ENCODE assay signal across 5 worm cellular contexts in genomic region chrX:14486503-14486902, ce11.
TF ChIP-seq lines count a peak whose summit lies in the region.

No protein-coding gene starts in this region.

TF ChIP-seq in whole organism, L1 larva, 84 proteins besides CTCF, POLR2A, EP300 and RAD21:
- TF ChIP-seq blmp-1 (tag; optimal IDR thresholded peaks at IDR 0.05; lab: Kevin White, UChicago): peak; percentile 16
- TF ChIP-seq ces-1 (GFP tag; optimal IDR thresholded peaks at IDR 0.05; lab: Kevin White, UChicago): no peak

TF ChIP-seq in whole organism, early embryonic, 17 proteins besides CTCF, POLR2A, EP300 and RAD21:
- TF ChIP-seq pes-1 (GFP tag; IDR thresholded peaks at IDR 0.05; lab: Robert Waterston, UW) (no peak; the same call in 1 of the 2 replicates), hmg-4 (GFP tag; optimal IDR thresholded peaks at IDR 0.05; lab: Kevin White, UChicago) (peak; percentile 55), ets-7 (tag; optimal IDR thresholded peaks at IDR 0.05; lab: Kevin White, UChicago) (peak; percentile 75), B0310.2 (tag; optimal IDR thresholded peaks at IDR 0.05; lab: Kevin White, UChicago) (no peak), flt-1 (GFP tag; IDR thresholded peaks at IDR 0.05; lab: Robert Waterston, UW) (0 out of 2 replicates have a peak, but pooled peaks have one; percentile 45), sea-1 (GFP tag; conservative IDR thresholded peaks at IDR 0.05; lab: Robert Waterston, UW) (0 out of 2 replicates have a peak, but pooled peaks have one; percentile 21), tbx-11 (GFP tag; IDR thresholded peaks at IDR 0.05; lab: Robert Waterston, UW) (no peak)

TF ChIP-seq in whole organism, late embryonic, 69 proteins besides CTCF, POLR2A, EP300 and RAD21:
- TF ChIP-seq sdc-2 (tag; optimal IDR thresholded peaks at IDR 0.05; lab: Kevin White, UChicago) (peak; percentile 61), K09A11.1 (tag; optimal IDR thresholded peaks at IDR 0.05; lab: Kevin White, UChicago; ENCODE audit: insufficient read depth) (no peak), sox-2 (GFP tag; IDR thresholded peaks at IDR 0.05; lab: Robert Waterston, UW) (0 out of 2 replicates have a peak, but pooled peaks have one; percentile 7), ref-2 (tag; optimal IDR thresholded peaks at IDR 0.05; lab: Kevin White, UChicago) (peak; percentile 84), nfya-1 (tag; optimal IDR thresholded peaks at IDR 0.05; lab: Kevin White, UChicago) (peak; percentile 28), elt-2 (tag; optimal IDR thresholded peaks at IDR 0.05; lab: Kevin White, UChicago) (peak; percentile 7), ceh-31 (tag; optimal IDR thresholded peaks at IDR 0.05; lab: Kevin White, UChicago) (peak; percentile 76), tbx-2 (tag; optimal IDR thresholded peaks at IDR 0.05; lab: Kevin White, UChicago) (peak; percentile 94), ztf-16 (tag; optimal IDR thresholded peaks at IDR 0.05; lab: Kevin White, UChicago) (peak; percentile 11), ceh-18 (tag; optimal IDR thresholded peaks at IDR 0.05; lab: Kevin White, UChicago) (no peak)

TF ChIP-seq in whole organism, midembryonic, 9 proteins besides CTCF, POLR2A, EP300 and RAD21:
- peak; percentile 70; the same call in 1 of the 2 replicates for TF ChIP-seq flt-1 (GFP tag; IDR thresholded peaks at IDR 0.05; lab: Robert Waterston, UW)
- TF ChIP-seq klf-2 (GFP tag; conservative IDR thresholded peaks at IDR 0.05; lab: Robert Waterston, UW): no peak
- no peak for TF ChIP-seq tab-1 (GFP tag; IDR thresholded peaks at IDR 0.05; lab: Robert Waterston, UW)
- TF ChIP-seq cog-1 (tag; optimal IDR thresholded peaks at IDR 0.05; lab: Kevin White, UChicago): peak; percentile 17
- TF ChIP-seq ref-1 (GFP tag; conservative IDR thresholded peaks at IDR 0.05; lab: Robert Waterston, UW): no peak
- no peak for TF ChIP-seq ztf-29 (GFP tag; IDR thresholded peaks at IDR 0.05; lab: Robert Waterston, UW)
- no peak for TF ChIP-seq ztf-23 (GFP tag; IDR thresholded peaks at IDR 0.05; lab: Robert Waterston, UW)
- TF ChIP-seq med-1 (GFP tag; optimal IDR thresholded peaks at IDR 0.05; lab: Kevin White, UChicago; ENCODE audit: insufficient read depth): no peak
- TF ChIP-seq T22C8.4 (GFP tag; IDR thresholded peaks at IDR 0.05; lab: Robert Waterston, UW): no peak

TF ChIP-seq in whole organism, mixed stage, embryonic, 35 proteins besides CTCF, POLR2A, EP300 and RAD21:
- TF ChIP-seq nhr-2 (tag; optimal IDR thresholded peaks at IDR 0.05; lab: Kevin White, UChicago) (peak; percentile 92), ces-1 (GFP tag; optimal IDR thresholded peaks at IDR 0.05; lab: Kevin White, UChicago) (no peak), mep-1 (tag; optimal IDR thresholded peaks at IDR 0.05; lab: Kevin White, UChicago) (peak; percentile 43), nhr-12 (tag; optimal IDR thresholded peaks at IDR 0.05; lab: Kevin White, UChicago) (no peak), ceh-39 (tag; optimal IDR thresholded peaks at IDR 0.05; lab: Kevin White, UChicago) (peak; percentile 58), M03D4.4 (tag; optimal IDR thresholded peaks at IDR 0.05; lab: Kevin White, UChicago) (no peak), flh-1 (GFP tag; optimal IDR thresholded peaks at IDR 0.05; lab: Kevin White, UChicago) (no peak), elt-1 (tag; optimal IDR thresholded peaks at IDR 0.05; lab: Kevin White, UChicago; ENCODE audit: borderline replicate concordance, insufficient read depth) (no peak), drap-1 (GFP tag; optimal IDR thresholded peaks at IDR 0.05; lab: Kevin White, UChicago) (no peak), nhr-76 (tag; optimal IDR thresholded peaks at IDR 0.05; lab: Kevin White, UChicago) (no peak), ham-2 (GFP tag; optimal IDR thresholded peaks at IDR 0.05; lab: Kevin White, UChicago) (no peak), nhr-28 (tag; optimal IDR thresholded peaks at IDR 0.05; lab: Kevin White, UChicago) (no peak), bed-3 (GFP tag; optimal IDR thresholded peaks at IDR 0.05; lab: Kevin White, UChicago) (no peak), zip-8 (tag; optimal IDR thresholded peaks at IDR 0.05; lab: Kevin White, UChicago) (peak; percentile 97), mab-5 (tag; optimal IDR thresholded peaks at IDR 0.05; lab: Kevin White, UChicago) (no peak), pha-4 (tag; optimal IDR thresholded peaks at IDR 0.05; lab: Kevin White, UChicago) (no peak), lin-13 (tag; optimal IDR thresholded peaks at IDR 0.05; lab: Kevin White, UChicago) (no peak), blmp-1 (tag; optimal IDR thresholded peaks at IDR 0.05; lab: Kevin White, UChicago) (no peak), ceh-43 (GFP tag; optimal IDR thresholded peaks at IDR 0.05; lab: Kevin White, UChicago) (peak; percentile 80), cnd-1 (tag; optimal IDR thresholded peaks at IDR 0.05; lab: Kevin White, UChicago) (peak; percentile 97), sptf-1 (tag; optimal IDR thresholded peaks at IDR 0.05; lab: Kevin White, UChicago) (no peak), unc-120 (tag; optimal IDR thresholded peaks at IDR 0.05; lab: Kevin White, UChicago; ENCODE audit: poor library complexity, severe bottlenecking) (no peak), nhr-237 (tag; optimal IDR thresholded peaks at IDR 0.05; lab: Kevin White, UChicago) (no peak), ztf-11 (tag; optimal IDR thresholded peaks at IDR 0.05; lab: Kevin White, UChicago) (peak; percentile 26), elt-3 (tag; optimal IDR thresholded peaks at IDR 0.05; lab: Kevin White, UChicago) (no peak), unc-62 (GFP tag; optimal IDR thresholded peaks at IDR 0.05; lab: Kevin White, UChicago) (peak; percentile 41), lin-32 (GFP tag; optimal IDR thresholded peaks at IDR 0.05; lab: Kevin White, UChicago) (peak; percentile 90), hlh-1 (tag; optimal IDR thresholded peaks at IDR 0.05; lab: Kevin White, UChicago) (peak; percentile 82), unc-39 (tag; optimal IDR thresholded peaks at IDR 0.05; lab: Kevin White, UChicago) (no peak), lsy-2 (tag; optimal IDR thresholded peaks at IDR 0.05; lab: Kevin White, UChicago) (no peak), mls-2 (tag; optimal IDR thresholded peaks at IDR 0.05; lab: Kevin White, UChicago) (peak; percentile 67), sem-2 (GFP tag; optimal IDR thresholded peaks at IDR 0.05; lab: Kevin White, UChicago) (no peak), ceh-83 (GFP tag; optimal IDR thresholded peaks at IDR 0.05; lab: Kevin White, UChicago) (no peak)

Comparison
In these comparisons a context has a peak if more than half of its experiments do, and no peak if none do; other contexts are left out.
1. Of the 10 proteins assayed by ChIP-seq in both whole organism, L1 larva and whole organism, late embryonic: peak only in whole organism, L1 larva: none; only in whole organism, late embryonic: elt-2 and tbx-2; in both: none; in neither: 8.